Worm (Caenorhabditis elegans) whole organism, L2 larva: ENCODE data around the gene str-153.

Source experiments
- alr-1 ChIP-seq: fragments of 150-350 bp; optimal IDR thresholded peaks from 2 replicates; lab custom pipeline; 2014; ENCODE audit warnings: missing biosample characterization, missing genetic modification characterization
- elt-3 ChIP-seq: sonication (generic microtip); optimal IDR thresholded peaks from 2 replicates; lab custom pipeline; 2017; ENCODE audit warnings: missing biosample characterization, missing genetic modification characterization

- TF ChIP-seq elt-3 (tag; lab: Kevin White, UChicago) (no peak), alr-1 (no peak)
These were observed 18.5 kb upstream of the str-153 start, which contains the start of gene str-155 for ce11 chrIV:4915689-4916088.
